Fruit fly (Drosophila melanogaster) whole organism, prepupa: ENCODE data around the gene CG2901.

Experiments used
- CG11762 ChIP-seq: fragments of 200-800 bp; sonication (Bioruptor generic); optimal IDR thresholded peaks from 3 replicates; lab custom pipeline; 2016; ENCODE audit warnings: missing biosample characterization, missing genetic modification characterization; ENCODE audit not compliant: insufficient read depth
- CG6808 ChIP-seq: fragments of 200-800 bp; sonication (Bioruptor generic); optimal IDR thresholded peaks from 3 replicates; lab custom pipeline; 2017; ENCODE audit warnings: missing biosample characterization, missing genetic modification characterization, mild to moderate bottlenecking, moderate library complexity, missing genetic modification reagents
- CG8119 ChIP-seq: fragments of 200-800 bp; sonication (Bioruptor generic); IDR thresholded peaks from 3 replicates; pipeline ENCODE4 v1.3.6; 2022; ENCODE audit warnings: missing biosample characterization, missing genetic modification characterization
- net ChIP-seq: fragments of 200-800 bp; sonication (Bioruptor generic); optimal IDR thresholded peaks from 3 replicates; lab custom pipeline; 2016; ENCODE audit warnings: missing biosample characterization, missing genetic modification characterization

DNA sequence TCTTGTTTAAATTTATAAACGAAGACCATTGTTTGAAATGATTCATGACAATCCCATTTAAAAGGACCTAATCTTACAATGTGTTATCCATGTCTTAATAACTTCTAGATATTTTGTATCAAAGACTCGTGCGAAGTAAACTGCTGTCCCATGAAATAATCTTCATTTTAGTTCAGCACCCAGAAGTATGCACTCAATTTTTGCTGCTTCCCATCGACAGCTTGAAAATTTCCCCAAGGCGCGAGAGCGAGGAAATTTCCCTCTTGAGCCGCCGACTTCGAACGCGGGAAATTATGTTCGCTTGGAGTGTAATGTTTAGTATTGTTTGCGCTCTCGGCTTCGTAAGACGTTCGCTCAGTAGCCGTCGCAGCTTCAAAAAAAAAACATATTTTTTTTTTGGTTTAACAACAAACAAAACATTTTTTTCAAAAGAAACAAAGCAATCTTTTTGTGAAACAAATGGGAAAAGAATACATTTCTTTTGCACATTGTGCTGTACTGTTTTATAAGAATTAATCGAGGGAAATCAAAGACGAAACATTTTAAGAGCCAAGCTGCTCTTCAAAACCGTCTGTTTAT is 7.9 kb downstream of the CG2901 start:
- TF ChIP-seq CG6808 (no peak), CG11762 (no peak), CG8119 (GFP tag; lab: Robert Waterston, UW) (no peak), net (GFP tag; lab: Kevin White, UChicago) (no peak)
